Worm (Caenorhabditis elegans) whole organism, L1 larva: ENCODE measurements around the gene Y54G2A.12.

Experiments
- ceh-82 ChIP-seq, 3 experiments: fragments of 150-350 bp in 1 of 3; sonication (generic microtip) in 2 of 3; optimal IDR thresholded peaks; 2 replicates each; lab custom pipeline; 2014 to 2017; ENCODE audit warnings: missing biosample characterization in 3 of 3, missing genetic modification characterization in 3 of 3
- elt-2 ChIP-seq: sonication (generic microtip); optimal IDR thresholded peaks from 2 replicates; lab custom pipeline; 2016; ENCODE audit warnings: missing genetic modification characterization, mild to moderate bottlenecking, inconsistent platforms, missing compliant biosample characterization, missing genetic modification reagents
- jun-1 ChIP-seq: fragments of 150-350 bp; optimal IDR thresholded peaks from 2 replicates; lab custom pipeline; 2014; ENCODE audit warnings: missing biosample characterization, missing genetic modification reagents, missing genetic modification characterization
- nhr-11 ChIP-seq: fragments of 150-350 bp; optimal IDR thresholded peaks from 2 replicates; lab custom pipeline; 2014; ENCODE audit warnings: missing biosample characterization, missing genetic modification characterization
- nhr-90 ChIP-seq: sonication (generic microtip); optimal IDR thresholded peaks from 2 replicates; lab custom pipeline; 2016; ENCODE audit warnings: mild to moderate bottlenecking, missing genetic modification characterization, missing compliant biosample characterization; ENCODE audit not compliant: poor library complexity
- tbx-2 ChIP-seq: sonication (generic microtip); optimal IDR thresholded peaks from 2 replicates; lab custom pipeline; 2016; ENCODE audit warnings: missing genetic modification characterization, missing compliant biosample characterization
- unc-62 ChIP-seq: fragments of 150-350 bp; optimal IDR thresholded peaks from 2 replicates; lab custom pipeline; 2014; ENCODE audit warnings: missing biosample characterization, missing genetic modification reagents, missing genetic modification characterization
- zag-1 ChIP-seq: fragments of 150-350 bp; optimal IDR thresholded peaks from 2 replicates; lab custom pipeline; 2014; ENCODE audit warnings: missing biosample characterization, missing genetic modification characterization
- ztf-11 ChIP-seq, 2 experiments: sonication (generic microtip); optimal IDR thresholded peaks; 2 replicates each; lab custom pipeline; 2016 to 2017; ENCODE audit warnings: missing genetic modification characterization in 2 of 2, missing biosample characterization in 1 of 2, missing compliant biosample characterization in 1 of 2

ce11 chrIV:2734675-2735074, 48.0 kb downstream of the Y54G2A.12 start:
- TF ChIP-seq ceh-82 (tag; optimal IDR thresholded peaks at IDR 0.05; lab: Kevin White, UChicago) = no peak
- no peak for TF ChIP-seq unc-62 (GFP tag; lab: Kevin White, UChicago)
- TF ChIP-seq nhr-90 (tag; lab: Kevin White, UChicago) = no peak
- TF ChIP-seq nhr-11 (tag; lab: Kevin White, UChicago) = peak; percentile 3
- TF ChIP-seq tbx-2 = no peak
- TF ChIP-seq ztf-11 (tag; optimal IDR thresholded peaks at IDR 0.05; lab: Kevin White, UChicago) = no peak
- no peak for TF ChIP-seq jun-1
- TF ChIP-seq zag-1 (tag; lab: Kevin White, UChicago) = no peak
- no peak for TF ChIP-seq elt-2
